Fruit fly (Drosophila melanogaster) whole organism, embryonic: Measurements from ENCODE around the gene brm.

Source experiments
- Asciz ChIP-seq: fragments of 200-800 bp; sonication (Bioruptor generic); optimal IDR thresholded peaks from 2 replicates; lab custom pipeline; 2017; ENCODE audit warnings: missing biosample characterization, mild to moderate bottlenecking, missing genetic modification characterization, missing genetic modification reagents
- CG10209 ChIP-seq: fragments of 200-800 bp; sonication (Bioruptor generic); optimal IDR thresholded peaks from 3 replicates; lab custom pipeline; 2017; ENCODE audit warnings: missing biosample characterization, mild to moderate bottlenecking, missing genetic modification characterization, missing genetic modification reagents
- CG11695 ChIP-seq: fragments of 200-800 bp; sonication (Bioruptor generic); IDR thresholded peaks from 3 replicates; pipeline ENCODE4 v1.3.6; 2022; ENCODE audit warnings: missing biosample characterization, missing genetic modification characterization
- CG11723 ChIP-seq: fragments of 200-800 bp; sonication (Bioruptor generic); optimal IDR thresholded peaks from 2 replicates; lab custom pipeline; 2017; ENCODE audit warnings: missing biosample characterization, mild to moderate bottlenecking, missing genetic modification characterization
- CG12299 ChIP-seq: fragments of 200-800 bp; sonication (Bioruptor generic); optimal IDR thresholded peaks from 2 replicates; lab custom pipeline; 2018; ENCODE audit warnings: missing biosample characterization, mild to moderate bottlenecking, missing genetic modification characterization
- CG12391 ChIP-seq: fragments of 200-800 bp; sonication (Bioruptor generic); optimal IDR thresholded peaks from 3 replicates; lab custom pipeline; 2018; ENCODE audit warnings: missing biosample characterization, mild to moderate bottlenecking, missing genetic modification characterization, moderate library complexity
- CG12769 ChIP-seq: fragments of 200-800 bp; sonication (Bioruptor generic); optimal IDR thresholded peaks from 2 replicates; lab custom pipeline; 2019; ENCODE audit warnings: missing biosample characterization, mild to moderate bottlenecking, missing genetic modification characterization, moderate library complexity
- CG13624 ChIP-seq: fragments of 200-800 bp; sonication (Bioruptor generic); optimal IDR thresholded peaks from 2 replicates; lab custom pipeline; 2016; ENCODE audit warnings: missing biosample characterization, missing genetic modification characterization
- CG14441 ChIP-seq: fragments of 200-800 bp; sonication (Bioruptor generic); IDR thresholded peaks from 2 replicates; pipeline ENCODE4 v1.3.6; 2022; ENCODE audit warnings: missing biosample characterization, missing genetic modification characterization
- CG1602 ChIP-seq: fragments of 200-800 bp; sonication (Bioruptor generic); optimal IDR thresholded peaks from 3 replicates; lab custom pipeline; 2016; ENCODE audit warnings: missing biosample characterization, missing genetic modification characterization
- CG17328 ChIP-seq: fragments of 200-800 bp; sonication (Bioruptor generic); IDR thresholded peaks from 2 replicates; pipeline ENCODE4 v1.3.6; 2022; ENCODE audit warnings: missing biosample characterization, missing genetic modification characterization
- CG17802 ChIP-seq: fragments of 200-800 bp; sonication (Bioruptor generic); optimal IDR thresholded peaks from 2 replicates; lab custom pipeline; 2018; ENCODE audit warnings: missing biosample characterization, mild to moderate bottlenecking, missing genetic modification characterization, moderate library complexity
- CG1832 ChIP-seq: fragments of 200-800 bp; sonication (Bioruptor generic); optimal IDR thresholded peaks from 2 replicates; lab custom pipeline; 2017; ENCODE audit warnings: missing biosample characterization, mild to moderate bottlenecking, missing genetic modification characterization, inconsistent platforms
- CG18764 ChIP-seq: fragments of 200-800 bp; sonication (Bioruptor generic); optimal IDR thresholded peaks from 3 replicates; lab custom pipeline; 2016; ENCODE audit warnings: missing biosample characterization, missing genetic modification characterization
- CG30431 ChIP-seq: fragments of 200-800 bp; sonication (Bioruptor generic); optimal IDR thresholded peaks from 2 replicates; lab custom pipeline; 2017; ENCODE audit warnings: missing biosample characterization, missing genetic modification characterization
- CG31441 ChIP-seq: fragments of 200-800 bp; sonication (Bioruptor generic); IDR thresholded peaks from 2 replicates; pipeline ENCODE4 v1.3.6; 2022; ENCODE audit warnings: missing biosample characterization, missing genetic modification characterization
- CG32532 ChIP-seq: fragments of 200-800 bp; sonication (Bioruptor generic); IDR thresholded peaks from 2 replicates; pipeline ENCODE4 v1.3.6; 2022; ENCODE audit warnings: missing biosample characterization, missing genetic modification characterization
- CG4820 ChIP-seq: fragments of 200-800 bp; sonication (Bioruptor generic); optimal IDR thresholded peaks from 3 replicates; lab custom pipeline; 2016; ENCODE audit warnings: missing biosample characterization, missing genetic modification characterization
- CG8089 ChIP-seq: fragments of 200-800 bp; sonication (Bioruptor generic); optimal IDR thresholded peaks from 3 replicates; lab custom pipeline; 2016; ENCODE audit warnings: missing biosample characterization, missing genetic modification characterization
- CG8359 ChIP-seq: fragments of 200-800 bp; sonication (Bioruptor generic); optimal IDR thresholded peaks from 2 replicates; lab custom pipeline; 2017; ENCODE audit warnings: missing biosample characterization, mild to moderate bottlenecking, missing genetic modification characterization, borderline replicate concordance
- CG8924 ChIP-seq: fragments of 200-800 bp; optimal IDR thresholded peaks from 3 replicates; lab custom pipeline; 2019; ENCODE audit warnings: missing biosample characterization, mild to moderate bottlenecking, missing genetic modification characterization, moderate library complexity
- CG9932 ChIP-seq: fragments of 200-800 bp; sonication (Bioruptor generic); IDR thresholded peaks from 2 replicates; pipeline ENCODE4 v1.3.6; 2022; ENCODE audit warnings: missing biosample characterization, missing genetic modification characterization
- D ChIP-seq, 2 experiments: fragments of 200-800 bp in 1 of 2; fragments of >200 bp in 1 of 2; sonication (Bioruptor generic) in 1 of 2; optimal IDR thresholded peaks; 2 replicates in 1 of 2; 3 replicates in 1 of 2; lab custom pipeline; 2017; ENCODE audit warnings: mild to moderate bottlenecking in 1 of 2, missing biosample characterization in 1 of 2, missing genetic modification characterization in 1 of 2, missing genetic modification reagents in 1 of 2
- D19A ChIP-seq: fragments of 200-800 bp; optimal IDR thresholded peaks from 3 replicates; lab custom pipeline; 2019; ENCODE audit warnings: missing biosample characterization, mild to moderate bottlenecking, missing genetic modification characterization, moderate library complexity
- Dbx ChIP-seq: fragments of 200-800 bp; sonication (Bioruptor generic); IDR thresholded peaks from 3 replicates; pipeline ENCODE4 v1.3.6; 2022; ENCODE audit warnings: missing biosample characterization, missing genetic modification characterization
- E2f2 ChIP-seq: fragments of 200-800 bp; sonication (Bioruptor generic); IDR thresholded peaks from 2 replicates; pipeline ENCODE4 v1.3.6; 2022; ENCODE audit warnings: missing biosample characterization, missing genetic modification characterization
- Ets97D ChIP-seq: fragments of 200-800 bp; sonication (Bioruptor generic); optimal IDR thresholded peaks from 3 replicates; lab custom pipeline; 2016; ENCODE audit warnings: missing biosample characterization, missing genetic modification characterization
- Fer3 ChIP-seq: fragments of 200-800 bp; sonication (Bioruptor generic); optimal IDR thresholded peaks from 2 replicates; lab custom pipeline; 2018; ENCODE audit warnings: missing biosample characterization, mild to moderate bottlenecking, missing genetic modification characterization, moderate library complexity
- Max ChIP-seq: fragments of 200-800 bp; sonication (Bioruptor generic); optimal IDR thresholded peaks from 2 replicates; lab custom pipeline; 2016; ENCODE audit warnings: missing biosample characterization, mild to moderate bottlenecking, missing genetic modification characterization
- Nf-YC ChIP-seq: fragments of 200-800 bp; optimal IDR thresholded peaks from 3 replicates; lab custom pipeline; 2019; ENCODE audit warnings: missing biosample characterization, mild to moderate bottlenecking, missing genetic modification characterization, moderate library complexity
- ab ChIP-seq: fragments of 200-800 bp; sonication (Bioruptor generic); optimal IDR thresholded peaks from 2 replicates; lab custom pipeline; 2016; ENCODE audit warnings: missing biosample characterization, missing genetic modification characterization
- ara ChIP-seq: fragments of 200-800 bp; sonication (Bioruptor generic); IDR thresholded peaks from 2 replicates; pipeline ENCODE4 v1.3.6; 2022; ENCODE audit warnings: missing biosample characterization, missing genetic modification characterization
- bab2 ChIP-seq: fragments of 200-800 bp; sonication (Bioruptor generic); optimal IDR thresholded peaks from 2 replicates; lab custom pipeline; 2016; ENCODE audit warnings: missing biosample characterization, missing genetic modification characterization
- caup ChIP-seq: fragments of 200-800 bp; sonication (Bioruptor generic); optimal IDR thresholded peaks from 3 replicates; lab custom pipeline; 2017; ENCODE audit warnings: missing biosample characterization, mild to moderate bottlenecking, missing genetic modification characterization, moderate library complexity; ENCODE audit not compliant: severe bottlenecking
- chm ChIP-seq: fragments of 200-800 bp; sonication (Bioruptor generic); IDR thresholded peaks from 2 replicates; pipeline ENCODE4 v1.3.6; 2022; ENCODE audit warnings: missing biosample characterization, missing genetic modification characterization
- chn ChIP-seq: fragments of 200-800 bp; sonication (Bioruptor generic); optimal IDR thresholded peaks from 2 replicates; lab custom pipeline; 2016; ENCODE audit warnings: missing biosample characterization, missing genetic modification characterization
- dimm ChIP-seq: fragments of 200-800 bp; sonication (Bioruptor generic); IDR thresholded peaks from 2 replicates; pipeline ENCODE4 v1.3.6; 2022; ENCODE audit warnings: missing biosample characterization, missing genetic modification characterization
- dmrt99B ChIP-seq: fragments of 200-800 bp; sonication (Bioruptor generic); optimal IDR thresholded peaks from 2 replicates; lab custom pipeline; 2018; ENCODE audit warnings: missing biosample characterization, mild to moderate bottlenecking, missing genetic modification characterization, moderate library complexity
- dysf ChIP-seq: fragments of 200-800 bp; sonication (Bioruptor generic); IDR thresholded peaks from 3 replicates; pipeline ENCODE4 v1.3.6; 2022; ENCODE audit warnings: missing biosample characterization, missing genetic modification characterization
- gcm ChIP-seq: fragments of 200-800 bp; sonication (Bioruptor generic); optimal IDR thresholded peaks from 2 replicates; lab custom pipeline; 2019; ENCODE audit warnings: missing biosample characterization, mild to moderate bottlenecking, missing genetic modification characterization, moderate library complexity
- grau ChIP-seq: fragments of 200-800 bp; optimal IDR thresholded peaks from 3 replicates; lab custom pipeline; 2019; ENCODE audit warnings: missing biosample characterization, mild to moderate bottlenecking, missing genetic modification characterization, moderate library complexity
- jing ChIP-seq: fragments of 200-800 bp; sonication (Bioruptor generic); optimal IDR thresholded peaks from 2 replicates; lab custom pipeline; 2018; ENCODE audit warnings: missing biosample characterization, mild to moderate bottlenecking, missing genetic modification characterization
- lmd ChIP-seq: fragments of 200-800 bp; sonication (Bioruptor generic); IDR thresholded peaks from 2 replicates; pipeline ENCODE4 v1.3.6; 2022; ENCODE audit warnings: missing biosample characterization, missing genetic modification characterization
- mam ChIP-seq: fragments of 200-800 bp; sonication (Bioruptor generic); optimal IDR thresholded peaks from 3 replicates; lab custom pipeline; 2016; ENCODE audit warnings: missing biosample characterization, missing genetic modification characterization
- oc ChIP-seq: fragments of 200-800 bp; sonication (Bioruptor generic); optimal IDR thresholded peaks from 2 replicates; lab custom pipeline; 2018; ENCODE audit warnings: missing biosample characterization, mild to moderate bottlenecking, missing genetic modification characterization, moderate library complexity
- ranshi ChIP-seq: fragments of 200-800 bp; sonication (Bioruptor generic); IDR thresholded peaks from 2 replicates; pipeline ENCODE4 v1.3.6; 2022; ENCODE audit warnings: missing biosample characterization, missing genetic modification characterization
- row ChIP-seq: fragments of 200-800 bp; sonication (Bioruptor generic); IDR thresholded peaks from 3 replicates; pipeline ENCODE4 v1.3.6; 2022; ENCODE audit warnings: missing biosample characterization, missing genetic modification characterization
- shn ChIP-seq: fragments of 200-800 bp; sonication (Bioruptor generic); optimal IDR thresholded peaks from 3 replicates; lab custom pipeline; 2016; ENCODE audit warnings: missing biosample characterization, missing genetic modification characterization
- sisA ChIP-seq: fragments of 200-800 bp; sonication (Bioruptor generic); IDR thresholded peaks from 2 replicates; pipeline ENCODE4 v1.3.6; 2022; ENCODE audit warnings: missing biosample characterization, missing genetic modification characterization
- tio ChIP-seq: fragments of 200-800 bp; sonication (Bioruptor generic); optimal IDR thresholded peaks from 2 replicates; lab custom pipeline; 2017; ENCODE audit warnings: missing biosample characterization, missing genetic modification characterization, inconsistent platforms
- wor ChIP-seq: fragments of 200-800 bp; sonication (Bioruptor generic); IDR thresholded peaks from 2 replicates; pipeline ENCODE4 v1.3.6; 2022; ENCODE audit warnings: missing biosample characterization, missing genetic modification characterization

brm gene

dm6 chr3L:15940823-15941222 lies 41.8 kb downstream of the brm start (continued):
- TF ChIP-seq shn (GFP tag; lab: Kevin White, UChicago) (no peak), CG17802 (tag; lab: Kevin White, UChicago) (peak; percentile 4), E2f2 (GFP tag; lab: Robert Waterston, UW) (peak; percentile 40; the same call in 1 of the 2 replicates), row (GFP tag; lab: Robert Waterston, UW) (peak; percentile 68), CG11695 (GFP tag; lab: Robert Waterston, UW) (0 out of 3 replicates have a peak, but pooled peaks have one; percentile 39), dmrt99B (tag; lab: Kevin White, UChicago) (peak; percentile 64), wor (GFP tag; lab: Robert Waterston, UW) (peak; percentile 70), oc (peak; percentile 78), CG17328 (peak; percentile 80), sisA (GFP tag; lab: Robert Waterston, UW) (peak; percentile 82; the same call in 1 of the 2 replicates), CG8089 (GFP tag; lab: Kevin White, UChicago) (no peak), CG18764 (GFP tag; lab: Kevin White, UChicago) (peak; percentile 35), Max (GFP tag; lab: Kevin White, UChicago) (peak; percentile 34), gcm (GFP tag; lab: Kevin White, UChicago) (peak; percentile 49), CG8924 (peak; percentile 64), CG13624 (GFP tag; lab: Kevin White, UChicago) (no peak), tio (GFP tag; lab: Kevin White, UChicago) (peak; percentile 24), grau (tag; lab: Kevin White, UChicago) (peak; percentile 65), CG11723 (peak; percentile 41), CG1602 (GFP tag; lab: Kevin White, UChicago) (peak; percentile 56), Dbx (no peak), CG12299 (tag; lab: Kevin White, UChicago) (no peak), D19A (tag; lab: Kevin White, UChicago) (peak; percentile 17), Ets97D (GFP tag; lab: Kevin White, UChicago) (peak; percentile 12), CG12391 (peak; percentile 72), CG12769 (tag; lab: Kevin White, UChicago) (peak; percentile 8), dimm (GFP tag; lab: Robert Waterston, UW) (peak; percentile 63), CG4820 (GFP tag; lab: Kevin White, UChicago) (peak; percentile 58), chm (no peak), Fer3 (tag; lab: Kevin White, UChicago) (peak; percentile 11), Nf-YC (tag; lab: Kevin White, UChicago) (peak; percentile 5), CG31441 (GFP tag; lab: Robert Waterston, UW) (peak; percentile 75), CG9932 (GFP tag; lab: Robert Waterston, UW) (no peak), dysf (peak; percentile 79), caup (GFP tag; lab: Kevin White, UChicago) (peak; percentile 6), CG32532 (GFP tag; lab: Robert Waterston, UW) (peak; percentile 24; the same call in 1 of the 2 replicates), ab (no peak), CG1832 (GFP tag; lab: Kevin White, UChicago) (no peak), jing (peak; percentile 28), mam (GFP tag; lab: Kevin White, UChicago) (peak; percentile 14), D (optimal IDR thresholded peaks at IDR 0.05; lab: Kevin White, UChicago) (no peak), D (GFP tag; optimal IDR thresholded peaks at IDR 0.05; lab: Kevin White, UChicago) (peak; percentile 65), chn (peak; percentile 38), CG30431 (GFP tag; lab: Kevin White, UChicago) (peak; percentile 30), CG10209 (GFP tag; lab: Kevin White, UChicago) (peak; percentile 47), lmd (peak; percentile 55; the same call in 1 of the 2 replicates), Asciz (peak; percentile 34), CG8359 (GFP tag; lab: Kevin White, UChicago) (peak; percentile 16), CG14441 (GFP tag; lab: Robert Waterston, UW) (peak; percentile 75), ranshi (peak; percentile 68), ara (GFP tag; lab: Robert Waterston, UW) (peak; percentile 69), bab2 (peak; percentile 33)
